Fruit fly (Drosophila melanogaster) whole organism, embryonic: ENCODE measurements around the gene CG3339.

ENCODE experiments used
- Awh ChIP-seq: fragments of 200-800 bp; sonication (Bioruptor generic); IDR thresholded peaks from 2 replicates; pipeline ENCODE4, ENCODE4 v1.3.6; 2022; ENCODE audit warnings: missing biosample characterization, missing genetic modification characterization
- CG13296 ChIP-seq: fragments of 200-800 bp; sonication (Bioruptor generic); optimal IDR thresholded peaks from 3 replicates; lab custom pipeline; 2018; ENCODE audit warnings: missing biosample characterization, mild to moderate bottlenecking, missing genetic modification characterization
- CG13624 ChIP-seq: fragments of 200-800 bp; sonication (Bioruptor generic); optimal IDR thresholded peaks from 2 replicates; lab custom pipeline; 2016; ENCODE audit warnings: missing biosample characterization, missing genetic modification characterization
- CG13894 ChIP-seq: fragments of 200-800 bp; sonication (Bioruptor generic); optimal IDR thresholded peaks from 3 replicates; lab custom pipeline; 2018; ENCODE audit warnings: missing biosample characterization, mild to moderate bottlenecking, missing genetic modification characterization, moderate library complexity
- CG16863 ChIP-seq: fragments of 200-800 bp; sonication (Bioruptor generic); optimal IDR thresholded peaks from 3 replicates; lab custom pipeline; 2016; ENCODE audit warnings: missing biosample characterization, missing genetic modification characterization
- CG2678 ChIP-seq: fragments of 200-800 bp; sonication (Bioruptor generic); optimal IDR thresholded peaks from 3 replicates; lab custom pipeline; 2019; ENCODE audit warnings: missing biosample characterization, mild to moderate bottlenecking, missing genetic modification characterization, moderate library complexity
- CG2712 ChIP-seq: fragments of 200-800 bp; optimal IDR thresholded peaks from 3 replicates; lab custom pipeline; 2019; ENCODE audit warnings: missing biosample characterization, mild to moderate bottlenecking, missing genetic modification characterization, moderate library complexity
- CG30020 ChIP-seq: fragments of 200-800 bp; optimal IDR thresholded peaks from 2 replicates; lab custom pipeline; 2019; ENCODE audit warnings: missing biosample characterization, mild to moderate bottlenecking, missing genetic modification characterization, moderate library complexity
- CG31388 ChIP-seq: fragments of 200-800 bp; sonication (Bioruptor generic); optimal IDR thresholded peaks from 2 replicates; lab custom pipeline; 2016; ENCODE audit warnings: missing biosample characterization, missing genetic modification characterization
- CG33213 ChIP-seq: fragments of 200-800 bp; sonication (Bioruptor generic); optimal IDR thresholded peaks from 3 replicates; lab custom pipeline; 2016; ENCODE audit warnings: missing biosample characterization, missing genetic modification characterization
- CG4282 ChIP-seq: fragments of 200-800 bp; sonication (Bioruptor generic); optimal IDR thresholded peaks from 2 replicates; lab custom pipeline; 2016; ENCODE audit warnings: missing biosample characterization, missing genetic modification characterization
- CG7786 ChIP-seq: fragments of 200-800 bp; sonication (Bioruptor generic); optimal IDR thresholded peaks from 2 replicates; lab custom pipeline; 2016; ENCODE audit warnings: missing biosample characterization, missing genetic modification characterization
- CG9817 ChIP-seq: fragments of 200-800 bp; sonication (Bioruptor generic); optimal IDR thresholded peaks from 2 replicates; lab custom pipeline; 2018; ENCODE audit warnings: missing biosample characterization, mild to moderate bottlenecking, missing genetic modification characterization, moderate library complexity
- Camta ChIP-seq: fragments of 200-800 bp; sonication (Bioruptor generic); optimal IDR thresholded peaks from 2 replicates; lab custom pipeline; 2016; ENCODE audit warnings: missing biosample characterization, missing genetic modification characterization
- D19B ChIP-seq: fragments of 200-800 bp; sonication (Bioruptor generic); optimal IDR thresholded peaks from 2 replicates; lab custom pipeline; 2017; ENCODE audit warnings: missing biosample characterization, mild to moderate bottlenecking, missing genetic modification characterization
- Dad ChIP-seq: fragments of 200-800 bp; sonication (Bioruptor generic); optimal IDR thresholded peaks from 3 replicates; lab custom pipeline; 2016; ENCODE audit warnings: missing biosample characterization, missing genetic modification characterization
- Fer3 ChIP-seq: fragments of 200-800 bp; sonication (Bioruptor generic); optimal IDR thresholded peaks from 2 replicates; lab custom pipeline; 2018; ENCODE audit warnings: missing biosample characterization, mild to moderate bottlenecking, missing genetic modification characterization, moderate library complexity
- Gug ChIP-seq: fragments of 200-800 bp; sonication (Bioruptor generic); IDR thresholded peaks from 4 replicates; pipeline ENCODE4 v1.3.6; 2022; ENCODE audit warnings: missing biosample characterization, missing genetic modification characterization
- HLH54F ChIP-seq: fragments of 200-800 bp; sonication (Bioruptor generic); optimal IDR thresholded peaks from 3 replicates; lab custom pipeline; 2016; ENCODE audit warnings: missing biosample characterization, missing genetic modification characterization
- Hey ChIP-seq: fragments of 200-800 bp; sonication (Bioruptor generic); optimal IDR thresholded peaks from 3 replicates; lab custom pipeline; 2018; ENCODE audit warnings: missing biosample characterization, mild to moderate bottlenecking, missing genetic modification characterization
- Hr39 ChIP-seq: fragments of >200 bp; optimal IDR thresholded peaks from 2 replicates; lab custom pipeline; 2017
- Meics ChIP-seq: fragments of 200-800 bp; sonication (Bioruptor generic); optimal IDR thresholded peaks from 2 replicates; lab custom pipeline; 2017; ENCODE audit warnings: missing biosample characterization, mild to moderate bottlenecking, missing genetic modification characterization
- NC2α ChIP-seq: fragments of 200-800 bp; sonication (Bioruptor generic); optimal IDR thresholded peaks from 2 replicates; lab custom pipeline; 2016; ENCODE audit warnings: missing biosample characterization, missing genetic modification characterization
- Sox100B ChIP-seq: fragments of 200-800 bp; sonication (Bioruptor generic); optimal IDR thresholded peaks from 3 replicates; lab custom pipeline; 2018; ENCODE audit warnings: missing biosample characterization, mild to moderate bottlenecking, missing genetic modification characterization
- Sox102F ChIP-seq: fragments of 200-800 bp; sonication (Bioruptor generic); optimal IDR thresholded peaks from 2 replicates; lab custom pipeline; 2018; ENCODE audit warnings: missing biosample characterization, mild to moderate bottlenecking, missing genetic modification characterization, moderate library complexity
- Tbp ChIP-seq: fragments of >200 bp; optimal IDR thresholded peaks from 2 replicates; lab custom pipeline; 2018; ENCODE audit warnings: missing biosample characterization, missing genetic modification characterization
- ab ChIP-seq: fragments of 200-800 bp; sonication (Bioruptor generic); optimal IDR thresholded peaks from 2 replicates; lab custom pipeline; 2016; ENCODE audit warnings: missing biosample characterization, missing genetic modification characterization
- ac ChIP-seq: fragments of 200-800 bp; sonication (Bioruptor generic); optimal IDR thresholded peaks from 3 replicates; lab custom pipeline; 2017; ENCODE audit warnings: missing biosample characterization, mild to moderate bottlenecking, missing genetic modification characterization
- bcd ChIP-seq: fragments of 200-800 bp; sonication (Bioruptor generic); optimal IDR thresholded peaks from 2 replicates; lab custom pipeline; 2017; ENCODE audit warnings: missing biosample characterization, mild to moderate bottlenecking, missing genetic modification characterization
- br ChIP-seq: fragments of >200 bp; optimal IDR thresholded peaks from 2 replicates; lab custom pipeline; 2017
- crol ChIP-seq: fragments of 200-800 bp; sonication (Bioruptor generic); IDR thresholded peaks from 2 replicates; pipeline ENCODE4 v1.3.6; 2022; ENCODE audit warnings: missing biosample characterization, missing genetic modification characterization
- da ChIP-seq: fragments of 200-800 bp; sonication (Bioruptor generic); optimal IDR thresholded peaks from 2 replicates; lab custom pipeline; 2016; ENCODE audit warnings: missing biosample characterization, missing genetic modification characterization
- dmrt11E ChIP-seq: fragments of 200-800 bp; sonication (Bioruptor generic); optimal IDR thresholded peaks from 3 replicates; lab custom pipeline; 2018; ENCODE audit warnings: missing biosample characterization, mild to moderate bottlenecking, missing genetic modification characterization, moderate library complexity
- ems ChIP-seq: fragments of 200-800 bp; sonication (Bioruptor generic); optimal IDR thresholded peaks from 3 replicates; lab custom pipeline; 2016; ENCODE audit warnings: missing biosample characterization, missing genetic modification characterization
- fd3F ChIP-seq: fragments of 200-800 bp; sonication (Bioruptor generic); optimal IDR thresholded peaks from 2 replicates; lab custom pipeline; 2018; ENCODE audit warnings: missing biosample characterization, mild to moderate bottlenecking, missing genetic modification characterization, moderate library complexity
- h ChIP-seq: fragments of >200 bp; optimal IDR thresholded peaks from 2 replicates; lab custom pipeline; 2017
- insv ChIP-seq, 2 experiments: fragments of 200-800 bp; sonication (Bioruptor generic); optimal IDR thresholded peaks; 3 replicates each; lab custom pipeline; 2016 to 2018; ENCODE audit warnings: missing biosample characterization in 2 of 2, missing genetic modification characterization in 2 of 2
- lilli ChIP-seq: fragments of 200-800 bp; sonication (Bioruptor generic); optimal IDR thresholded peaks from 3 replicates; lab custom pipeline; 2016; ENCODE audit warnings: missing biosample characterization, missing genetic modification characterization
- nmo ChIP-seq: fragments of 200-800 bp; sonication (Bioruptor generic); optimal IDR thresholded peaks from 2 replicates; lab custom pipeline; 2018; ENCODE audit warnings: missing biosample characterization, mild to moderate bottlenecking, missing genetic modification characterization, moderate library complexity
- pan ChIP-seq, 4 experiments: fragments of >200 bp in 3 of 4; fragments of 200-800 bp in 1 of 4; sonication (Bioruptor generic) in 1 of 4; optimal IDR thresholded peaks in 3 of 4; IDR thresholded peaks in 1 of 4; 2 replicates each; pipeline versions ENCODE4 v1.3.6 to Lab custom; 2017 to 2022; ENCODE audit warnings: missing biosample characterization in 2 of 4, missing genetic modification characterization in 2 of 4, mixed read lengths in 1 of 4
- peb ChIP-seq: fragments of 200-800 bp; sonication (Bioruptor generic); IDR thresholded peaks from 2 replicates; pipeline ENCODE4 v1.3.6; 2022; ENCODE audit warnings: missing biosample characterization, missing genetic modification characterization
- psq ChIP-seq: fragments of 200-800 bp; sonication (Bioruptor generic); optimal IDR thresholded peaks from 2 replicates; lab custom pipeline; 2017; ENCODE audit warnings: missing biosample characterization, missing genetic modification characterization
- sens ChIP-seq: fragments of 200-800 bp; sonication (Bioruptor generic); peaks from one replicate; lab custom pipeline; 2016; ENCODE audit warnings: missing biosample characterization, missing genetic modification characterization
- slou ChIP-seq: fragments of 200-800 bp; sonication (Bioruptor generic); optimal IDR thresholded peaks from 3 replicates; lab custom pipeline; 2016; ENCODE audit warnings: missing biosample characterization, missing genetic modification characterization
- slp2 ChIP-seq: fragments of 200-800 bp; sonication (Bioruptor generic); optimal IDR thresholded peaks from 2 replicates; lab custom pipeline; 2016; ENCODE audit warnings: missing biosample characterization, missing genetic modification characterization
- sna ChIP-seq: fragments of 200-800 bp; sonication (Bioruptor generic); IDR thresholded peaks from 2 replicates; pipeline ENCODE4 v1.3.6; 2022; ENCODE audit warnings: missing biosample characterization, missing genetic modification characterization; ENCODE audit not compliant: partially characterized antibody
- wek ChIP-seq: fragments of 200-800 bp; sonication (Bioruptor generic); optimal IDR thresholded peaks from 3 replicates; lab custom pipeline; 2018; ENCODE audit warnings: missing biosample characterization, mild to moderate bottlenecking, missing genetic modification characterization, moderate library complexity

Gene CG3339

DNA sequence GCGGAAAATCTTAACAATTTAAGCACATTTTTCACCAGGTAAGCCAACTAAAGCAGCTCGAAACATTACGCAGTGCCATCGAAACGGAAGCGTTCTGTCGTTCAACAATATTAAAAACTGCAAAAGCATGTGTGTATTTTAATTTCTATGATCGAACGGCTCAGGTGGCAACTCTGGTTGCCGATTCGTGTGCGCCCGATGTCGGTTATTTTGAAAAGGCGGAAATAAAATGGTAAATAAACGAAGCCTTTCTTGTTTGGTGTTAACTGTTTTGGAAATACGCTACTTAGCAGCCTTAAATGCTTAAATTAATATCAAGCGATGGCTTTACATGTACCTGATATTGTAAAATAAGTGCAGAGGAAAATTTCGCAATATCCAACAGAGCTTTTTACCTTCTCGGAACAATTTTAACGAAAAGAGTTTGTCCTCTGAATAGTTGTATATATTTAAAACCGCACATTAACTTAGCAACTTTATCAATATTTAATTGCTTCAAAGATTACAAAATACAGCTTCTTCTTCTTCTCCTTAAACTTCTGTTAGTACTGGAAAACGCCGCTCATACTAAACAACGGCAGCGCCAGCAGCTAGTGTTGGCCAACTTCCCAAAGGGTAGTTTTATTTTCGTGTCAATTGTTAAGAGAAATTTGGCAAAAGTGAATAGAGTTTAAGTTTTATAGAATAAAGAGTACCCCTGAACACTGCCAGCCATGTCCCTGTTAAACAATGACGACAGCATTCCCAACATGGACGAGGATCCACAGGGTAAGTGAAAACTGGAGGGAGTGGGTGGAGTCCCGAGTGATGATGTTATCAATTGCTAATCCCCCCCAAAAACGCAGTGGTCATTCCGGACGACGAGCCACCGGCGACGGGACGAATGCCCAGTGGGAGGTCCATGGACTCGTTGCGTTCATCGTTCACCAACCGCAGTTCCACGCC is 48.7 kb downstream of the CG3339 start, which contains the start of gene CG5934 (continued):
- TF ChIP-seq Awh (GFP tag; lab: Robert Waterston, UW): no peak
- TF ChIP-seq lilli (GFP tag; lab: Kevin White, UChicago): peak; percentile 44
- TF ChIP-seq CG31388 (GFP tag; lab: Kevin White, UChicago): no peak
- no peak for TF ChIP-seq CG16863 (GFP tag; lab: Kevin White, UChicago)
- peak; percentile 74 for TF ChIP-seq CG13624 (GFP tag; lab: Kevin White, UChicago)
- no peak for TF ChIP-seq Tbp
- TF ChIP-seq Gug (GFP tag; lab: Robert Waterston, UW): no peak; the same call in 3 of the 4 replicates
- peak; percentile 17 for TF ChIP-seq Meics (GFP tag; lab: Kevin White, UChicago)
- peak; percentile 8 for TF ChIP-seq NC2α (GFP tag; lab: Kevin White, UChicago)
- no peak for TF ChIP-seq Hey (tag; lab: Kevin White, UChicago)
- no peak for TF ChIP-seq CG13296 (GFP tag; lab: Kevin White, UChicago)
- TF ChIP-seq D19B: no peak
- no peak for TF ChIP-seq pan (optimal IDR thresholded peaks at IDR 0.05; lab: Kevin White, UChicago)
- peak in 1 of 2 experiments; percentile 26 for TF ChIP-seq pan (GFP tag; optimal IDR thresholded peaks at IDR 0.05 in 1 of 2, IDR thresholded peaks at IDR 0.05 in 1 of 2)
- TF ChIP-seq insv (GFP tag; optimal IDR thresholded peaks at IDR 0.05; lab: Kevin White, UChicago): no peak
- no peak for TF ChIP-seq da
- peak; percentile 33 for TF ChIP-seq slp2 (GFP tag; lab: Kevin White, UChicago)
- no peak for TF ChIP-seq sna
- TF ChIP-seq wek (GFP tag; lab: Kevin White, UChicago): no peak
- peak; percentile 25 for TF ChIP-seq CG4282 (GFP tag; lab: Kevin White, UChicago)
- peak; percentile 26 for TF ChIP-seq nmo (GFP tag; lab: Kevin White, UChicago)
- no peak for TF ChIP-seq CG30020 (tag; lab: Kevin White, UChicago)
- TF ChIP-seq h (lab: Kevin White, UChicago): no peak
- TF ChIP-seq Sox100B (GFP tag; lab: Kevin White, UChicago): peak; percentile 34
- TF ChIP-seq psq (GFP tag; lab: Kevin White, UChicago): no peak
- TF ChIP-seq HLH54F (GFP tag; lab: Kevin White, UChicago): peak; percentile 44
- peak; percentile 32 for TF ChIP-seq CG2712 (tag; lab: Kevin White, UChicago)
- no peak for TF ChIP-seq Camta (GFP tag; lab: Kevin White, UChicago)
- no peak for TF ChIP-seq crol
- TF ChIP-seq br (lab: Kevin White, UChicago): no peak
- TF ChIP-seq Sox102F (GFP tag; lab: Kevin White, UChicago): no peak
- TF ChIP-seq CG33213 (GFP tag; lab: Kevin White, UChicago): peak; percentile 53
- TF ChIP-seq CG2678: no peak
- no peak for TF ChIP-seq dmrt11E (tag; lab: Kevin White, UChicago)
- TF ChIP-seq Fer3 (tag; lab: Kevin White, UChicago): no peak
- peak; percentile 58 for TF ChIP-seq sens
- TF ChIP-seq CG13894: no peak
- no peak for TF ChIP-seq ac (GFP tag; lab: Kevin White, UChicago)
- peak; percentile 36 for TF ChIP-seq CG9817 (tag; lab: Kevin White, UChicago)
- no peak for TF ChIP-seq ab
- TF ChIP-seq CG7786: peak; percentile 50
- TF ChIP-seq Hr39 (lab: Kevin White, UChicago): no peak
- TF ChIP-seq Dad (GFP tag; lab: Kevin White, UChicago): peak; percentile 28
- TF ChIP-seq fd3F: no peak
- TF ChIP-seq bcd (GFP tag; lab: Kevin White, UChicago): peak; percentile 27
- TF ChIP-seq slou (GFP tag; lab: Kevin White, UChicago): no peak
- TF ChIP-seq peb (GFP tag; lab: Robert Waterston, UW): no peak
- TF ChIP-seq ems: peak; percentile 57
